Worm (Caenorhabditis elegans) whole organism, late embryonic: ENCODE data around the gene C08B6.10.

ENCODE experiments used
- F13H6.1 ChIP-seq: sonication (generic microtip); optimal IDR thresholded peaks from 2 replicates; lab custom pipeline; 2016; ENCODE audit warnings: missing genetic modification characterization, missing compliant biosample characterization
- K02D7.2 ChIP-seq: sonication (generic microtip); optimal IDR thresholded peaks from 2 replicates; lab custom pipeline; 2017; ENCODE audit warnings: mild to moderate bottlenecking, missing genetic modification characterization, missing compliant biosample characterization
- ceh-22 ChIP-seq: sonication (generic microtip); optimal IDR thresholded peaks from 2 replicates; lab custom pipeline; 2017; ENCODE audit warnings: missing biosample characterization, missing genetic modification characterization
- ceh-9 ChIP-seq: sonication (generic microtip); optimal IDR thresholded peaks from 2 replicates; lab custom pipeline; 2016; ENCODE audit warnings: mild to moderate bottlenecking, missing genetic modification characterization, inconsistent platforms, missing compliant biosample characterization
- hlh-8 ChIP-seq: sonication (generic microtip); optimal IDR thresholded peaks from 2 replicates; lab custom pipeline; 2016; ENCODE audit warnings: missing genotype, missing genetic modification characterization, missing compliant biosample characterization
- pqm-1 ChIP-seq: sonication (generic microtip); optimal IDR thresholded peaks from 2 replicates; lab custom pipeline; 2016; ENCODE audit warnings: missing genetic modification characterization, missing compliant biosample characterization

ce11 chrV:10134077-10134693 lies 8.9 kb downstream of the C08B6.10 start, which contains the start of the genes C08B6.18, wdr-20 and C08B6.8:
- TF ChIP-seq ceh-22 (tag; lab: Kevin White, UChicago) (no peak), K02D7.2 (tag; lab: Kevin White, UChicago) (no peak), pqm-1 (tag; lab: Kevin White, UChicago) (no peak), F13H6.1 (no peak), hlh-8 (tag; lab: Kevin White, UChicago) (no peak), ceh-9 (tag; lab: Kevin White, UChicago) (no peak)
